Fruit fly (Drosophila melanogaster) whole organism, wandering third instar larva: ENCODE data around the gene Prosbeta2.
A peak's percentile ranks its signal among the peaks of the same experiment; 100 is the strongest.

Source experiments
- Abd-B ChIP-seq: fragments of >200 bp; optimal IDR thresholded peaks from 2 replicates; lab custom pipeline; 2017; ENCODE audit warnings: missing biosample characterization, missing genetic modification characterization
- CG9705 ChIP-seq: fragments of 200-800 bp; sonication (Bioruptor generic); optimal IDR thresholded peaks from 2 replicates; lab custom pipeline; 2018; ENCODE audit warnings: missing biosample characterization, mild to moderate bottlenecking, missing genetic modification characterization
- Dfd ChIP-seq: fragments of >200 bp; optimal IDR thresholded peaks from 2 replicates; lab custom pipeline; 2017; ENCODE audit warnings: missing biosample characterization, missing genetic modification characterization
- Dif ChIP-seq: fragments of 200-275, 200-300 bp; sonication (Bioruptor generic); optimal IDR thresholded peaks from 2 replicates; lab custom pipeline; 2018; ENCODE audit warnings: missing biosample characterization, missing genetic modification characterization; ENCODE audit not compliant: partially characterized antibody
- HLH106 ChIP-seq: fragments of 200-800 bp; optimal IDR thresholded peaks from 3 replicates; lab custom pipeline; 2019; ENCODE audit warnings: missing biosample characterization, mild to moderate bottlenecking, missing genetic modification characterization, moderate library complexity
- Hnf4 ChIP-seq: fragments of 200-800 bp; sonication (Bioruptor generic); optimal IDR thresholded peaks from 2 replicates; lab custom pipeline; 2016; ENCODE audit warnings: missing biosample characterization, mild to moderate bottlenecking, missing genetic modification characterization
- Hr78 ChIP-seq: fragments of >200 bp; optimal IDR thresholded peaks from 2 replicates; lab custom pipeline; 2017; ENCODE audit warnings: missing biosample characterization, missing genetic modification characterization
- Hr83 ChIP-seq: fragments of 200-300 bp; sonication (Bioruptor generic); optimal IDR thresholded peaks from 2 replicates; lab custom pipeline; 2016; ENCODE audit warnings: missing biosample characterization, mild to moderate bottlenecking, missing genetic modification characterization, moderate library complexity; ENCODE audit not compliant: poor library complexity, severe bottlenecking
- Jra ChIP-seq: sonication (Bioruptor generic); optimal IDR thresholded peaks from 2 replicates; lab custom pipeline; 2016; ENCODE audit warnings: missing biosample characterization, missing genetic modification characterization
- OdsH ChIP-seq: fragments of 200-800 bp; sonication (Bioruptor generic); optimal IDR thresholded peaks from 2 replicates; lab custom pipeline; 2016; ENCODE audit warnings: missing biosample characterization, mild to moderate bottlenecking, missing genetic modification characterization
- Rel ChIP-seq, 2 experiments: fragments of 200-800 bp; sonication (Bioruptor generic) in 1 of 2; optimal IDR thresholded peaks; 2 replicates in 1 of 2; 3 replicates in 1 of 2; lab custom pipeline; 2016 to 2019; ENCODE audit warnings: mild to moderate bottlenecking in 2 of 2, missing biosample characterization in 2 of 2, missing genetic modification characterization in 2 of 2, moderate library complexity in 1 of 2
- Sp1 ChIP-seq: fragments of 200-800 bp; sonication (Bioruptor generic); optimal IDR thresholded peaks from 3 replicates; lab custom pipeline; 2019; ENCODE audit warnings: missing biosample characterization, mild to moderate bottlenecking, missing genetic modification characterization, moderate library complexity
- Vsx2 ChIP-seq: fragments of 200-300, 225-300 bp; sonication (Bioruptor generic); optimal IDR thresholded peaks from 2 replicates; lab custom pipeline; 2018; ENCODE audit warnings: missing biosample characterization, missing genetic modification characterization; ENCODE audit not compliant: partially characterized antibody
- br ChIP-seq: fragments of 200-800 bp; sonication (Bioruptor generic); optimal IDR thresholded peaks from 2 replicates; lab custom pipeline; 2016; ENCODE audit warnings: missing biosample characterization, missing genetic modification characterization
- brk ChIP-seq: fragments of 200-800 bp; sonication (Bioruptor generic); optimal IDR thresholded peaks from 2 replicates; lab custom pipeline; 2016; ENCODE audit warnings: missing biosample characterization, mild to moderate bottlenecking, missing genetic modification characterization
- dl ChIP-seq, 2 experiments: fragments of 175-275, 200-275 bp in 1 of 2; fragments of 200-275 bp in 1 of 2; sonication (Bioruptor generic); optimal IDR thresholded peaks; lab custom pipeline; 2018; ENCODE audit warnings: mild to moderate bottlenecking in 2 of 2, missing biosample characterization in 2 of 2, missing genetic modification characterization in 2 of 2, moderate library complexity in 2 of 2; ENCODE audit not compliant: partially characterized antibody in 2 of 2, insufficient read depth in 1 of 2
- dmrt93B ChIP-seq: fragments of 200-800 bp; sonication (Bioruptor generic); optimal IDR thresholded peaks from 2 replicates; lab custom pipeline; 2018; ENCODE audit warnings: missing biosample characterization, mild to moderate bottlenecking, missing genetic modification characterization
- dsf ChIP-seq: sonication (Bioruptor generic); optimal IDR thresholded peaks from 2 replicates; lab custom pipeline; 2016; ENCODE audit warnings: missing biosample characterization, missing genetic modification characterization, borderline replicate concordance
- ey ChIP-seq: fragments of 200-800 bp; sonication (Bioruptor generic); optimal IDR thresholded peaks from 2 replicates; lab custom pipeline; 2016; ENCODE audit warnings: missing biosample characterization, missing genetic modification characterization
- foxo ChIP-seq, 2 experiments: fragments of 200-800 bp; sonication (Bioruptor generic); optimal IDR thresholded peaks; 2 replicates in 1 of 2; 3 replicates in 1 of 2; lab custom pipeline; 2016 to 2017; ENCODE audit warnings: missing biosample characterization in 2 of 2, missing genetic modification characterization in 2 of 2
- fru ChIP-seq: fragments of 200-800 bp; sonication (Bioruptor generic); optimal IDR thresholded peaks from 3 replicates; lab custom pipeline; 2016; ENCODE audit warnings: missing biosample characterization, mild to moderate bottlenecking, missing genetic modification characterization
- lola ChIP-seq: fragments of >200 bp; optimal IDR thresholded peaks from 2 replicates; lab custom pipeline; 2017; ENCODE audit warnings: missing biosample characterization, missing genetic modification characterization
- psq ChIP-seq: fragments of 200-800 bp; sonication (Bioruptor generic); optimal IDR thresholded peaks from 3 replicates; lab custom pipeline; 2017; ENCODE audit warnings: missing biosample characterization, mild to moderate bottlenecking, missing genetic modification characterization, moderate library complexity
- rgr ChIP-seq: fragments of 200-800 bp; sonication (Bioruptor generic); optimal IDR thresholded peaks from 3 replicates; lab custom pipeline; 2016; ENCODE audit warnings: missing biosample characterization, mild to moderate bottlenecking, missing genetic modification characterization
- sage ChIP-seq: fragments of 200-800 bp; sonication (Bioruptor generic); optimal IDR thresholded peaks from 2 replicates; lab custom pipeline; 2016; ENCODE audit warnings: missing biosample characterization, mild to moderate bottlenecking, missing genetic modification characterization
- sv ChIP-seq: fragments of 200-800 bp; sonication (Bioruptor generic); optimal IDR thresholded peaks from 3 replicates; lab custom pipeline; 2016; ENCODE audit warnings: missing biosample characterization, missing genetic modification characterization
- tai ChIP-seq: sonication (Bioruptor generic); optimal IDR thresholded peaks from 2 replicates; lab custom pipeline; 2016; ENCODE audit warnings: missing biosample characterization, missing genetic modification characterization
- usp ChIP-seq: fragments of >200 bp; optimal IDR thresholded peaks from 2 replicates; lab custom pipeline; 2017; ENCODE audit warnings: missing biosample characterization, missing genetic modification characterization
- woc ChIP-seq: sonication (Bioruptor generic); optimal IDR thresholded peaks from 2 replicates; lab custom pipeline; 2016; ENCODE audit warnings: missing biosample characterization, mild to moderate bottlenecking, missing genetic modification characterization

The Prosbeta2 gene

DNA sequence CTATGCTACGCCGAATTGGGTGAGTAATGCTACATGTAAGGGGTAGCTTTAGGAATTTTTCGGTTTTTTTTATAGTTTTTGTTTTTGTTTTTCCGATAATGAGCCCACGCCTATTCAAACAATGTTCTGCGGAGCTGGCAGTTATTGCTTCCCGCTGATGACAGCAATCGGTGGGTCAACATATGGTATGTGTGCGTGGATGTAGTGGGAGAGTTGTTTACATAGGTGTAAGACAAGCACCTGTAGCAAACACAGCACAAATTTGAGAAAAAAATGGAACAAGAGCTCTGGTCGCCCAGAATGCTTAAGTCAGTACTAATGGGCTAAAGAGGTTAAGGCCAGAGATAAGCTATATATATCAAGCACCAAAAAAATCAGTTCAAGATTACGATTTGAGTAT is 11.5 kb upstream of the Prosbeta2 start:
- no peak for TF ChIP-seq Hr78 (GFP tag; lab: Kevin White, UChicago)
- no peak for TF ChIP-seq woc
- TF ChIP-seq HLH106 (tag; lab: Kevin White, UChicago), result no peak
- TF ChIP-seq Dif, result no peak
- no peak for TF ChIP-seq Jra (GFP tag; lab: Kevin White, UChicago)
- TF ChIP-seq psq (GFP tag; lab: Kevin White, UChicago), result no peak
- no peak for TF ChIP-seq sv (GFP tag; lab: Kevin White, UChicago)
- no peak for TF ChIP-seq Vsx2 (GFP tag; lab: Kevin White, UChicago)
- no peak for TF ChIP-seq tai (GFP tag; lab: Kevin White, UChicago)
- no peak for TF ChIP-seq dl (GFP tag; optimal IDR thresholded peaks at IDR 0.05; lab: Kevin White, UChicago; ENCODE audit: insufficient read depth in 1 of 2, partially characterized antibody in 2 of 2)
- no peak for TF ChIP-seq OdsH

DNA sequence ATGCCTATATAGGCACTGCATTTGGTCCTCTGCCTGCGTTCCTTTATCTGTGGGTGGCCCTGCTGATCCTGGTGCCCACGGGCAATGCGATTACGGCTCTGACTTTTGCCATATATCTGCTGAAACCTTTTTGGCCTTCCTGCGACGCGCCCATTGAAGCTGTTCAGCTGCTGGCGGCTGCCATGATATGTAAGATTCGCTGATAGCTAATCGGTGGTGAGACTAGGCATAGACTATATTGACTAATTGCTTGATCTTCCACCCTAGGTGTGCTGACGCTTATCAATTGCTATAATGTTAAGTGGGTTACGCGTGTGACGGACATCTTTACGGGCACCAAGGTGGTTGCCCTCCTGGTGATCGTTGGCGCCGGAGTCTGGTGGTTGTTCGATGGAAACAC is 9.9 kb upstream of the Prosbeta2 start:
- TF ChIP-seq dmrt93B (GFP tag; lab: Kevin White, UChicago) (no peak), Abd-B (GFP tag; lab: Kevin White, UChicago) (no peak), dl (GFP tag; optimal IDR thresholded peaks at IDR 0.05; lab: Kevin White, UChicago; ENCODE audit: insufficient read depth in 1 of 2, partially characterized antibody in 2 of 2) (no peak), ey (no peak), Dfd (GFP tag; lab: Kevin White, UChicago) (no peak), psq (GFP tag; lab: Kevin White, UChicago) (no peak), fru (GFP tag; lab: Kevin White, UChicago) (no peak), lola (GFP tag; lab: Kevin White, UChicago) (no peak)

DNA sequence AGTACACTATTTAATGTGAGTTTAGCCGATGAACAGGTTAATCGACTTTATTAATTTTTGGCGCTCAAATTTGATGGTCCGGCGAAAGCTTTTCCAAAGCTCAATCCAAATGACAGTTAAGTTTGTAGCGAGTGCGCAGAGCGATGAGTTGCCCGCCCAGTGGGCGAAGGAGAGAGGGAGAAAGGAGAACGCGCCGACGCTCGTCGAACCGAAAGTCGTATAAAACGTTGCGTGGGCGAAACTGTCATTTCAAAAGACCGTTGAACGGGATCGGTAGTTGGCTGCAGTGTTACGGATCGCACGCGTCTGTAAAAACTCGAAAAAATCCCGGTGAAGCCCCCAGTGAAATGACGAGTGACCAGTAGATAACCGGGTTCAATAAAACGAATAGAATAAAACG is 7.7 kb upstream of the Prosbeta2 start, which contains the start of gene Zip71B:
Gene Zip71B (plus strand): TSS at position 265 of the 400 bp plus-strand sequence.
- no peak for TF ChIP-seq dmrt93B (GFP tag; lab: Kevin White, UChicago)
- TF ChIP-seq Hr83 (GFP tag; lab: Kevin White, UChicago), result no peak
- no peak for TF ChIP-seq sage (GFP tag; lab: Kevin White, UChicago)
- TF ChIP-seq Rel (GFP tag; optimal IDR thresholded peaks at IDR 0.05; lab: Kevin White, UChicago), result no peak
- peak; percentile 66 for TF ChIP-seq Rel (tag; optimal IDR thresholded peaks at IDR 0.05; lab: Kevin White, UChicago)
- no peak for TF ChIP-seq brk (GFP tag; lab: Kevin White, UChicago)
- TF ChIP-seq psq (GFP tag; lab: Kevin White, UChicago), result no peak
- TF ChIP-seq CG9705 (GFP tag; lab: Kevin White, UChicago), result no peak
- no peak for TF ChIP-seq foxo (GFP tag; optimal IDR thresholded peaks at IDR 0.05; lab: Kevin White, UChicago)
- no peak for TF ChIP-seq br (GFP tag; lab: Kevin White, UChicago)
- TF ChIP-seq dsf (GFP tag; lab: Kevin White, UChicago), result no peak
- no peak for TF ChIP-seq OdsH
- TF ChIP-seq rgr (GFP tag; lab: Kevin White, UChicago), result no peak
- no peak for TF ChIP-seq Hnf4
- peak; percentile 78 for TF ChIP-seq Dif
- TF ChIP-seq Vsx2 (GFP tag; lab: Kevin White, UChicago), result peak; percentile 67
- TF ChIP-seq Jra (GFP tag; lab: Kevin White, UChicago), result no peak
- TF ChIP-seq, all 38 proteins: peak for 3

DNA sequence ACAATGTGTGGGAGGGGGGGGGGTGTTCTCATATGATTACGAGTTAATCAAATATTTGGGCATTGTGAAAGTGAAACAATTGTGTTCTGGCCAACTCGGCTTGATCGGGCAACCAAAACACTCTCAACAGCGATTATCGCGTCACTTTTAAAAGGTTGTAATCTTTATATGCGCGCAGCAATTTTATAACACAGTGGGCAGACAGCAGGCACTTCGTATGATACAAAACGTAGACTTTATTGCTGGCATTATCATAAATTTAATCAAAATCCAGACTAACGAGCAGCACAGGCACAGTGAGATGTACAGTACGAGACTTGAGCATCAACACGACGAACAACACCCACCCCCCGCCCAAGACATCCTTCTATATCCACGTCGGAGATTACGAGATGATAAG is 6.9 kb upstream of the Prosbeta2 start:
- TF ChIP-seq lola (GFP tag; lab: Kevin White, UChicago) (no peak), br (GFP tag; lab: Kevin White, UChicago) (peak; percentile 3), usp (GFP tag; lab: Kevin White, UChicago) (no peak), Jra (GFP tag; lab: Kevin White, UChicago) (no peak), CG9705 (GFP tag; lab: Kevin White, UChicago) (no peak), sv (GFP tag; lab: Kevin White, UChicago) (no peak), sage (GFP tag; lab: Kevin White, UChicago) (no peak), Sp1 (GFP tag; lab: Kevin White, UChicago) (peak; percentile 22), rgr (GFP tag; lab: Kevin White, UChicago) (no peak), ey (no peak), dsf (GFP tag; lab: Kevin White, UChicago) (no peak), Vsx2 (GFP tag; lab: Kevin White, UChicago) (no peak), Rel (GFP tag; optimal IDR thresholded peaks at IDR 0.05; lab: Kevin White, UChicago) (no peak), Rel (tag; optimal IDR thresholded peaks at IDR 0.05; lab: Kevin White, UChicago) (peak; percentile 8)
